Worm (Caenorhabditis elegans) whole organism, midembryonic: ENCODE results near the gene cmk-1.

Experiments used
- T22C8.4 ChIP-seq: fragments of 200-800 bp; sonication (Bioruptor generic); IDR thresholded peaks from 2 replicates; pipeline ENCODE4 v1.3.6; 2022; ENCODE audit warnings: missing genetic modification characterization, missing compliant biosample characterization
- cog-1 ChIP-seq: sonication (generic microtip); optimal IDR thresholded peaks from 2 replicates; lab custom pipeline; 2016; ENCODE audit warnings: missing genetic modification characterization, missing compliant biosample characterization
- med-1 ChIP-seq: sonication (generic microtip); optimal IDR thresholded peaks from 2 replicates; lab custom pipeline; 2017; ENCODE audit warnings: missing genetic modification characterization, mild to moderate bottlenecking, missing compliant biosample characterization, antibody characterized with exemption, missing genetic modification reagents; ENCODE audit not compliant: insufficient read depth
- ref-1 ChIP-seq: fragments of 200-800 bp; sonication (Bioruptor generic); conservative IDR thresholded peaks from 2 replicates; pipeline ENCODE4 v1.3.6; 2022; ENCODE audit warnings: missing genetic modification reagents, missing genetic modification characterization, missing compliant biosample characterization
- ztf-29 ChIP-seq: fragments of 200-800 bp; sonication (Bioruptor generic); IDR thresholded peaks from 2 replicates; pipeline ENCODE4 v1.3.6; 2022; ENCODE audit warnings: missing genetic modification reagents, missing genetic modification characterization, missing compliant biosample characterization

DNA sequence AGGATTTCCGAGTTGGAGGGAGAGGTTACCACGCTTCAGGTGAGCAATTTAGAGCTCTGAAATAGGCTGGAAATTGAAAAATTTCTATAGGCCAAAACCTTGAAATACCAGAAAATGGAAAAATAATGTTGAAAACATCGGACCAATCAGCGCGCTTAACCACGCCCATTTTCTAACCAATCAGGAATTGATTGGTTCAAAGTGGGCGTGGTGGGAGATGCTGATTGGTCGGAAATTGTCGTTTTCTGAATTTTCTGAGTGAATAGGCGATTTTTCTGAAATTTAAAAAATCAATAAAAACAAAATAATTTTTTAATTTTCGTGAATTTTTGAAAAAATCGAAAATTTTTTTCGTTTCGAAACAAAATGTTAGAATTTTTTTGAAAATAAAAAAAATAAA, 36.7 kb downstream of the cmk-1 start:
- TF ChIP-seq T22C8.4 (GFP tag; lab: Robert Waterston, UW) (no peak), cog-1 (no peak), ztf-29 (GFP tag; lab: Robert Waterston, UW) (no peak), med-1 (no peak), ref-1 (GFP tag; lab: Robert Waterston, UW) (no peak)
